Fruit fly (Drosophila melanogaster): ENCODE measurements around the gene Teh3.

Gene Teh3

DNA sequence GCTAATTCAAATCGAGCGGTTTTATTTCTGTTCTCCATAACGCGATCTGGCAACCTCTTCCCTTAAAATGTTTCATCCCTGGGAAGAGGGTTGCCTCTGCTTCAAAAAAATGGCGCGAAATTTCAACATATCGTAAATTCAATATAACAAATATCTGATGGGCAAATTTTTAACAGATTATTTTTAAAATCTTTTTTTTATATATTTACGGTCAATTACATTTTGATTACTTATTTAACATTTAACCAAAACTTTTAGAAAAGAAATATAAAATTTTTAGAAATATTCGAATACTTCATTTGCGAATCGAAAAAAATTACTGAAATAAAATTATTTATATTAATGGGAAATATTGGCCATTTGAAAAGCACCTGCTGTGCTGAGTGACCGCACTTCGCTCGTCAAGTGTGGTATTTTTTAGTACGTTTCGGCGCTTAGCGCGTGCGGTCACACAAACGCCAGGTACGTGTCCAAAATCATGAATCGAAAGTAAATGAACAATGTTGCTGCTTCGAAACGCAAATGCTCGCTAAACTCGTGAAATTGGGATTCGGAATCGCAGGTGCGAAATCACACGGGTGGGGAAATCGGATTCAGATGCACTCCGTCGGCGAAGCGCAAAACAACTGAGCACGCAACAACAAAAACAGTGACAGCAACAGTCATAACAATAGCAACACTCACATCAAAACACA, 14.4 kb downstream of the Teh3 start, which contains the start of gene Ero1L (continued):
- TF ChIP-seq CG14860 (GFP tag; IDR thresholded peaks at IDR 0.05; ENCODE audit: partially characterized antibody) (no peak), CG31365 (tag; optimal IDR thresholded peaks at IDR 0.05) (no peak), ttk (GFP tag; IDR thresholded peaks at IDR 0.05) (no peak), ap (GFP tag; IDR thresholded peaks at IDR 0.05) (no peak), tio (GFP tag; optimal IDR thresholded peaks at IDR 0.05) (no peak), Deaf1 (tag; optimal IDR thresholded peaks at IDR 0.05) (no peak), CG17568 (GFP tag; optimal IDR thresholded peaks at IDR 0.05) (no peak), CG12391 (tag; optimal IDR thresholded peaks at IDR 0.05) (peak; percentile 55), CG14014 (GFP tag; IDR thresholded peaks at IDR 0.05) (0 out of 2 replicates have a peak, but pooled peaks have one; percentile 8), HLHmδ (GFP tag; optimal IDR thresholded peaks at IDR 0.05) (no peak), ham (GFP tag; IDR thresholded peaks at IDR 0.05) (no peak), sr (GFP tag; IDR thresholded peaks at IDR 0.05) (no peak), CG5953 (GFP tag; IDR thresholded peaks at IDR 0.05) (no peak), CG12659 (GFP tag; optimal IDR thresholded peaks at IDR 0.05) (peak; percentile 67), Fer3 (tag; optimal IDR thresholded peaks at IDR 0.05) (peak; percentile 38), Adf1 (GFP tag; IDR thresholded peaks at IDR 0.05) (peak; percentile 43; the same call in 1 of the 2 replicates), Ets65A (GFP tag) (peak; percentile 30), CG9876 (GFP tag; optimal IDR thresholded peaks at IDR 0.05) (no peak), dati (GFP tag; IDR thresholded peaks at IDR 0.05) (no peak), CG33557 (GFP tag; optimal IDR thresholded peaks at IDR 0.05) (no peak), CG4424 (GFP tag; optimal IDR thresholded peaks at IDR 0.05) (peak; percentile 34), slou (GFP tag; optimal IDR thresholded peaks at IDR 0.05) (no peak), abd-A (tag; optimal IDR thresholded peaks at IDR 0.05) (peak; percentile 67), CG11560 (tag; IDR thresholded peaks at IDR 0.05) (no peak), CG6813 (GFP tag; optimal IDR thresholded peaks at IDR 0.05) (no peak), sob (GFP tag; IDR thresholded peaks at IDR 0.05) (no peak), Dref (GFP tag; IDR thresholded peaks at IDR 0.05) (peak; percentile 29; the same call in 1 of the 2 replicates), MTF-1 (GFP tag; optimal IDR thresholded peaks at IDR 0.05; ENCODE audit: borderline replicate concordance) (no peak), Atf3 (GFP tag; optimal IDR thresholded peaks at IDR 0.05) (no peak), jumu (GFP tag; optimal IDR thresholded peaks at IDR 0.05) (no peak), NC2β (GFP tag; optimal IDR thresholded peaks at IDR 0.05) (no peak), CG8478 (optimal IDR thresholded peaks at IDR 0.05) (no peak), CG10462 (GFP tag; optimal IDR thresholded peaks at IDR 0.05) (no peak), ci (GFP tag; IDR thresholded peaks at IDR 0.05) (peak; percentile 72; the same call in 2 of the 3 replicates), ERR (GFP tag; optimal IDR thresholded peaks at IDR 0.05) (no peak), Ada2b (GFP tag; IDR thresholded peaks at IDR 0.05) (no peak), onecut (GFP tag; IDR thresholded peaks at IDR 0.05) (peak; percentile 26; the same call in 1 of the 2 replicates), CG3838 (GFP tag; optimal IDR thresholded peaks at IDR 0.05) (no peak), CkIIα-i1 (GFP tag; IDR thresholded peaks at IDR 0.05) (no peak), ATbp (GFP tag; optimal IDR thresholded peaks at IDR 0.05) (no peak), al (GFP tag; IDR thresholded peaks at IDR 0.05) (no peak), CG10654 (GFP tag; optimal IDR thresholded peaks at IDR 0.05) (no peak), E2f1 (GFP tag; IDR thresholded peaks at IDR 0.05) (no peak; the same call in 1 of the 2 replicates), usp (GFP tag; optimal IDR thresholded peaks at IDR 0.05) (no peak), CG7556 (GFP tag; optimal IDR thresholded peaks at IDR 0.05) (no peak), bowl (GFP tag; IDR thresholded peaks at IDR 0.05) (no peak), CG15269 (tag; optimal IDR thresholded peaks at IDR 0.05) (no peak), Mes4 (GFP tag; optimal IDR thresholded peaks at IDR 0.05) (no peak), CG34422 (GFP tag; IDR thresholded peaks at IDR 0.05) (peak; percentile 64; the same call in 2 of the 3 replicates), CG18262 (tag; optimal IDR thresholded peaks at IDR 0.05) (peak; percentile 55), shn (GFP tag; optimal IDR thresholded peaks at IDR 0.05) (no peak), oc (tag; optimal IDR thresholded peaks at IDR 0.05) (no peak)

All from whole organism, embryonic.